Fruit fly (Drosophila melanogaster): Measurements from ENCODE around the gene CG4367.
A peak's percentile ranks its signal among the peaks of the same experiment; 100 is the strongest.

CG4367 gene

DNA sequence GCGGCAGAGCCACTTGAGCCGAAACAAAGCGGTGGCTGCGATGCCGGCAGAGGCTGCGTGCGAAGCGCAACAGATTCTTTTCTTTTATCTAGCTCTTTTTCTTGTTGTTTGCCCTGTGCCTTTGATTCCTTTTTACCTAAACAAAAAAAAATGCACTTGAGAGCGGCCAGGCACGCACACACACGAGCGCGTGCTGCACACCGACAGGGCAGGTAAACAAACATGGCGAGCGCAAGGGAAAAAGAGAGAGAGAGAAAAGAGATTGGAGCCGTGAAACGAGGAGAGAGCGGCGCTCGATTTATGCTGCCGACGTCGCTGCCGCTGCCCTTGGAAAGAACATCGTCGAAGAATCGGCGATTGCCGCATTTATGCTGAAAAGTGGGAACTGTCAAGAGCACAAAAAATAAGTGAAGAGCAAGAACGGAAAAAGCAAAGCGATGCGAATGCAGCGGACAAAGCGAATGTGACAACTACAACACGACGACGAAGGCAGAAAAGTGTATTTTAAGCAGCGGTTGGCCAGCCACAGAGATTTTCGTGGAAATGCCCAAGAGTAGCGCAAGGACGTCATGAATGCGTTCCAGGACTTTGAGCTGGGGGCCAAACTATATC, 11.8 kb downstream of the CG4367 start (continued):
- peak; percentile 38; the same call in 1 of the 3 replicates for TF ChIP-seq CG2199 (GFP tag; IDR thresholded peaks at IDR 0.05)
- TF ChIP-seq Doc3 (GFP tag; IDR thresholded peaks at IDR 0.05; ENCODE audit: partially characterized antibody): 0 out of 3 replicates have a peak, but pooled peaks have one; percentile 14
- TF ChIP-seq croc (GFP tag; conservative IDR thresholded peaks at IDR 0.05): 0 out of 3 replicates have a peak, but pooled peaks have one; percentile 2
- peak in 1 of 2 experiments; percentile 87 for TF ChIP-seq tll (GFP tag; optimal IDR thresholded peaks at IDR 0.05)
- TF ChIP-seq Adf1 (GFP tag; IDR thresholded peaks at IDR 0.05): peak; percentile 57; the same call in 1 of the 2 replicates
- TF ChIP-seq Vsx1 (GFP tag; optimal IDR thresholded peaks at IDR 0.05): no peak
- no peak for TF ChIP-seq mld (GFP tag; IDR thresholded peaks at IDR 0.05; ENCODE audit: partially characterized antibody)
- peak; percentile 72 for TF ChIP-seq cad (GFP tag; optimal IDR thresholded peaks at IDR 0.05)
- TF ChIP-seq CG7963 (GFP tag; IDR thresholded peaks at IDR 0.05; ENCODE audit: partially characterized antibody): no peak
- no peak for TF ChIP-seq kay (GFP tag; optimal IDR thresholded peaks at IDR 0.05)
- 0 out of 3 replicates have a peak, but pooled peaks have one; percentile 23 for TF ChIP-seq CG34224 (GFP tag; IDR thresholded peaks at IDR 0.05; ENCODE audit: partially characterized antibody)
- peak; percentile 38 for TF ChIP-seq HLHmδ (GFP tag; optimal IDR thresholded peaks at IDR 0.05)
- TF ChIP-seq CG6765 (GFP tag; optimal IDR thresholded peaks at IDR 0.05): no peak
- TF ChIP-seq CG8765 (GFP tag; IDR thresholded peaks at IDR 0.05): 0 out of 2 replicates have a peak, but pooled peaks have one; percentile 2
- no peak for TF ChIP-seq HmgZ (tag; optimal IDR thresholded peaks at IDR 0.05)
- TF ChIP-seq HLH54F (GFP tag; optimal IDR thresholded peaks at IDR 0.05): no peak
- TF ChIP-seq Atf-2 (GFP tag; optimal IDR thresholded peaks at IDR 0.05): no peak
- TF ChIP-seq CG11560 (tag; IDR thresholded peaks at IDR 0.05): no peak
- no peak for TF ChIP-seq sisA (GFP tag; IDR thresholded peaks at IDR 0.05)
- TF ChIP-seq sqz (GFP tag; optimal IDR thresholded peaks at IDR 0.05): peak; percentile 94
- TF ChIP-seq chinmo (GFP tag; IDR thresholded peaks at IDR 0.05; ENCODE audit: partially characterized antibody): 0 out of 4 replicates have a peak, but pooled peaks have one; percentile 71
- TF ChIP-seq CG34422 (GFP tag; IDR thresholded peaks at IDR 0.05): no peak
- TF ChIP-seq CG33557 (GFP tag; optimal IDR thresholded peaks at IDR 0.05): no peak
- no peak for TF ChIP-seq Blimp-1 (GFP tag; optimal IDR thresholded peaks at IDR 0.05)

DNA sequence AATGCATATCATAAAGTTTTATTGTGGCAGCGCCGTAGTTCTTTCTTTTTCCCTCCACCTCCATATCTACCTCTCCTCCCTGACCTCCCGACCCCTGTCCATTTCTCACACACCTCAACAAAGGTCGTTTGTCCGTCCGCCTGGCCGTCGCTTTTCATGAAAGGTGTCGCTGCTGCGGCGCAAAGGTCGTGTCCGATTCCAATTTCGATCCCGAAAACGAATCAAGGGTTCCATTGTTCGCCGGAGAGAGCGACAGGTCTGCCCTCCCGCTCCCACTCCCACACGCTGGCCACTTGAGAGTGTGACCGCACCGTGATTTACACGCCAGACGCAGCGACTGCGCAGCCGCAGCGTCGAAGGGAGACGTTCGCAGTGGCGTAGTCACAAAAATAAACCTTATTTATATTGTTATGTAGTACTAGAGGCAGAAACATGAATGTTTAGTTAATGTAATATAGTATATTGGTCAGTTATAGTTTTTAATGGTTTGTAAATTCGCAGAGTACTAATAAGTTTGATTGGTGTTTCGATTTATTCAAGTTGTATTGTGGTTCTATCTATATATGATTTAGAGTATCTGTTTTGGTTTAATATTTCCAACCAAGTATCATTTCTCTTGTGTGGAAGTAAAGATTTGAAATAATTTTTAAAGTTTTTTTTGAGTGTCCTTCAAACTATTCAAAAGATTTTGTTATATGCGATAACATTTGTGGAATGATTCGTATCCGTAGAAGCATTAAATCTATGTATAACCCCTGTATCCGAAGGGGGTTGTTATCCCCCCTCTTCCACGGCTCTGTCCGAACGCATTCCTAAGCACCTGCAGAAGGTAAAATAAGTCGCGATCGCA, 12.5 kb downstream of the CG4367 start:
- TF ChIP-seq CG3838 (GFP tag; optimal IDR thresholded peaks at IDR 0.05) (no peak), z (GFP tag; IDR thresholded peaks at IDR 0.05) (no peak), ind (GFP tag; optimal IDR thresholded peaks at IDR 0.05) (peak; percentile 7), ssp (GFP tag; IDR thresholded peaks at IDR 0.05) (0 out of 2 replicates have a peak, but pooled peaks have one; percentile 15), chm (GFP tag; IDR thresholded peaks at IDR 0.05) (no peak), repo (GFP tag; optimal IDR thresholded peaks at IDR 0.05) (peak; percentile 14), CG10654 (GFP tag; optimal IDR thresholded peaks at IDR 0.05) (peak; percentile 24), Hsf (GFP tag; optimal IDR thresholded peaks at IDR 0.05) (peak; percentile 70), CG6791 (GFP tag; IDR thresholded peaks at IDR 0.05; ENCODE audit: partially characterized antibody) (no peak), unpg (GFP tag; optimal IDR thresholded peaks at IDR 0.05) (no peak), CG13123 (GFP tag; optimal IDR thresholded peaks at IDR 0.05) (no peak), tna (GFP tag; IDR thresholded peaks at IDR 0.05; ENCODE audit: partially characterized antibody) (no peak), B-H1 (GFP tag; IDR thresholded peaks at IDR 0.05) (no peak), Max (GFP tag; optimal IDR thresholded peaks at IDR 0.05) (peak; percentile 42), CG2712 (tag; optimal IDR thresholded peaks at IDR 0.05) (peak; percentile 84), eve (GFP tag; optimal IDR thresholded peaks at IDR 0.05) (peak in 1 of 2 experiments; percentile 62), CG16779 (GFP tag; IDR thresholded peaks at IDR 0.05) (no peak), Gsc (GFP tag; IDR thresholded peaks at IDR 0.05) (0 out of 2 replicates have a peak, but pooled peaks have one; percentile 15), onecut (GFP tag; IDR thresholded peaks at IDR 0.05) (no peak), CG30020 (tag; optimal IDR thresholded peaks at IDR 0.05) (no peak), pho (GFP tag; optimal IDR thresholded peaks at IDR 0.05) (no peak), Chrac-16 (GFP tag; optimal IDR thresholded peaks at IDR 0.05) (peak; percentile 77), eyg (GFP tag; optimal IDR thresholded peaks at IDR 0.05) (no peak), fd64A (GFP tag; optimal IDR thresholded peaks at IDR 0.05) (no peak)
